Fruit fly (Drosophila melanogaster): ENCODE measurements around the gene CG14102.
"Not testable (repeated sequence)": the region's sequence is repeated elsewhere in the genome, so short reads cannot be mapped to it uniquely, and the experiment has no call there.

CG14102 gene

DNA sequence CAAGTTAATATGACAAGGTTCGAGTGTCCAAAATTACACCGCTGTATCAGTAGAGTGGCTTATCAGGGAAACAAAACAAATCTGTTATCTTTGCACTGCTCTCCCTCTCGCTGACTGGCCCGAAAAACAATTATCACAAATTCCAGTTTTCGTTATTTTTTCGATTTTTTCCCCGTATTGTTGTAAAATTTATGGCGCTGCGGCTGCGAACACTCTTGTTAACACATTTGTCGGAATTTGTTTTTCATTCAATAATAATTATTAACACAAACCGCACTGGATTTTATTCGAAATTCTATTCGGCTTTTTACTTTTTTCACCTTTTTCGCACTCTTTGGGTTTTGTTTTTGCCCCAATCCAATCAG is 10.5 kb downstream of the CG14102 start:
- TF ChIP-seq Jra (GFP tag; optimal IDR thresholded peaks at IDR 0.05) (no peak), CrebA (GFP tag; optimal IDR thresholded peaks at IDR 0.05; ENCODE audit: borderline replicate concordance) (no peak), Rel (GFP tag; optimal IDR thresholded peaks at IDR 0.05) (no peak), Rel (tag; optimal IDR thresholded peaks at IDR 0.05) (peak; percentile 51)

DNA sequence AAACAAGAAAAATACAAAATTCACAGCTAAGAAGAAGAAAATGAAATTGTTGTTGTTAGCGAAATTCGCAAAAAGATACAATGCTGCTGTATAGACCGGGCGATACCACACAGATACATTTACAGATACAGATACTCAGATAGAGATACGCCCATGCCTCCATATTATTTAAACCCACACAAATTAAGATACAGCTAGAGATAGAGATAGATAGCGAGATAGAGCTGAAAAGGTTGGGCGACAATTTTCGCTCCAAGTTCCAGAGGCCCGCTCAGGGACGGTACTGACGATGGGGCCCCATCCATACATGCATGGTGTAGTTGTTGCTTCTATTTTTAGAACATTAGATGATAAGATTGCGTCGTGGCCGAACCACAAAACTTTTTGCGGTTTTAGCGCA is 13.5 kb downstream of the CG14102 start:
- TF ChIP-seq Hr83 (GFP tag; optimal IDR thresholded peaks at IDR 0.05; ENCODE audit: poor library complexity, severe bottlenecking), result peak; percentile 28
- no peak for TF ChIP-seq N (GFP tag; optimal IDR thresholded peaks at IDR 0.05)

DNA sequence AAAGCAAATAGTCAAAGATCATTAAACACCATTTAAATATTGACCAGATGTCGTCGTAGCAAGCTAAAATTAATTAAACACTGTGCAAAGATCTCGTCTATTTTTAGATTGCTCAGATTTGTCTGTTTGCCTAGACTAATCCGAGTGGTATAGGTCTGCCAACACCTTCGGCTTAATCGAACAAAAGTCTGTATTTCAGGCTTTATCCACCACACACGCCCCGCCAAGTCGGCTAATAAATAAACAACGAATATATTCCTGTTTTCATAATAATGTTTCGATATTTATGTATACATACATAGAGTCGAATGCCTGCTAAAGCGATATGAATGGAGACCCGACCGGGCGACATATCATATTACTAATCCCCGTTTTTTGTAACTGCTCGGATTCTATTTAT is 22.6 kb downstream of the CG14102 start:
- TF ChIP-seq HLH106 (tag; optimal IDR thresholded peaks at IDR 0.05) (no peak), pan (optimal IDR thresholded peaks at IDR 0.05) (no peak), Hr78 (GFP tag; optimal IDR thresholded peaks at IDR 0.05) (no peak), GATAd (GFP tag; optimal IDR thresholded peaks at IDR 0.05) (no peak), Hr83 (GFP tag; optimal IDR thresholded peaks at IDR 0.05; ENCODE audit: poor library complexity, severe bottlenecking) (no peak), OdsH (GFP tag; optimal IDR thresholded peaks at IDR 0.05) (no peak), h (GFP tag; optimal IDR thresholded peaks at IDR 0.05) (no peak), CG32264 (GFP tag; optimal IDR thresholded peaks at IDR 0.05) (no peak), br (GFP tag; optimal IDR thresholded peaks at IDR 0.05) (no peak), sage (GFP tag; optimal IDR thresholded peaks at IDR 0.05) (no peak), Hnf4 (GFP tag; optimal IDR thresholded peaks at IDR 0.05) (no peak), Mio (GFP tag; optimal IDR thresholded peaks at IDR 0.05) (no peak), Dfd (GFP tag; optimal IDR thresholded peaks at IDR 0.05) (no peak), lola (GFP tag; optimal IDR thresholded peaks at IDR 0.05) (no peak), N (GFP tag; optimal IDR thresholded peaks at IDR 0.05) (no peak), Sp1 (GFP tag; optimal IDR thresholded peaks at IDR 0.05) (no peak), Myc (optimal IDR thresholded peaks at IDR 0.05) (no peak), dmrt93B (GFP tag; optimal IDR thresholded peaks at IDR 0.05) (no peak), Dif (GFP tag; optimal IDR thresholded peaks at IDR 0.05; ENCODE audit: partially characterized antibody) (no peak), usp (GFP tag; optimal IDR thresholded peaks at IDR 0.05) (no peak)

DNA sequence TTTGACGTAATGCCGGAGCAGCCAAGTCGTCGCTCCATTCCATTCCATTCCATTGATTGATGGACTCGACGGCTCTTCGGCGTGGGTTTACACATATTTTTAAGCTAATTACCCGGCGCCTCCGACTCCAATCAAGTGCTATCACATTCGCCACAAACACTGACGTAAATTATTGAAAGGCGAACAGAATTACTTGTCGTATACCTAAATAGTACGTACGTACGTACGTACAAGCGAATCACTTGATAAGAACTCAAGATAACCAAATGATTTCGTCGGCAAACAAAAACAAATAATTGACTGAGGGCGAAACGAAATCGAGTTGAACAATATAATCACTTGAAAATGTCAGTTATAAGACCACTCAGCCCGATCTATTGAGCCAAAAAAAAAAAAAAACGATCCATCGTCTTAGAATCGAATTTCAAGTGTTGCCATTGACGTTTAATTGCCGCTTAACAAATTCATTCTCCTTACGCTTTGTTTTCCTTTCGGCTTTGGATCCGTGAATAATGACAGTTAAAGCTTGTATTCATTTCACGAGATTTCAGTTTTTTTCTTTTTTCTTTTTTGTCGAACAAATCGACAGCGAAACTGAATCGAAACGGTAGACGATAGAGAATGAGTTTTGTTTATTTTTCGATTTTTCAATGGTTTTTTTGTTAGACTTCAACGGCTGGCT is 23.7 kb downstream of the CG14102 start:
- no peak for TF ChIP-seq Rel (GFP tag; optimal IDR thresholded peaks at IDR 0.05)
- peak; percentile 24 for TF ChIP-seq Rel (tag; optimal IDR thresholded peaks at IDR 0.05)
- TF ChIP-seq dsf (GFP tag; optimal IDR thresholded peaks at IDR 0.05; ENCODE audit: borderline replicate concordance), result no peak
- TF ChIP-seq CrebA (GFP tag; optimal IDR thresholded peaks at IDR 0.05; ENCODE audit: borderline replicate concordance), result peak; percentile 36
- TF ChIP-seq h (GFP tag; optimal IDR thresholded peaks at IDR 0.05), result peak; percentile 11
- TF ChIP-seq fru (GFP tag; optimal IDR thresholded peaks at IDR 0.05), result no peak
- no peak for TF ChIP-seq Abd-B (GFP tag; optimal IDR thresholded peaks at IDR 0.05)
- TF ChIP-seq Mio (GFP tag; optimal IDR thresholded peaks at IDR 0.05), result no peak
- TF ChIP-seq woc (GFP tag; optimal IDR thresholded peaks at IDR 0.05), result no peak
- no peak for TF ChIP-seq Dif (GFP tag; optimal IDR thresholded peaks at IDR 0.05; ENCODE audit: partially characterized antibody)
- no peak for TF ChIP-seq jim (GFP tag; optimal IDR thresholded peaks at IDR 0.05)
- peak; percentile 34 for TF ChIP-seq tai (GFP tag; optimal IDR thresholded peaks at IDR 0.05)
- no peak for TF ChIP-seq Hr78 (GFP tag; optimal IDR thresholded peaks at IDR 0.05)
- TF ChIP-seq lola (GFP tag; optimal IDR thresholded peaks at IDR 0.05), result no peak
- TF ChIP-seq N (GFP tag; optimal IDR thresholded peaks at IDR 0.05), result no peak
- peak; percentile 28 for TF ChIP-seq brk (GFP tag; optimal IDR thresholded peaks at IDR 0.05)
- no peak for TF ChIP-seq Sp1 (GFP tag; optimal IDR thresholded peaks at IDR 0.05)
- peak; percentile 66 for TF ChIP-seq Vsx2 (GFP tag; optimal IDR thresholded peaks at IDR 0.05; ENCODE audit: partially characterized antibody)

DNA sequence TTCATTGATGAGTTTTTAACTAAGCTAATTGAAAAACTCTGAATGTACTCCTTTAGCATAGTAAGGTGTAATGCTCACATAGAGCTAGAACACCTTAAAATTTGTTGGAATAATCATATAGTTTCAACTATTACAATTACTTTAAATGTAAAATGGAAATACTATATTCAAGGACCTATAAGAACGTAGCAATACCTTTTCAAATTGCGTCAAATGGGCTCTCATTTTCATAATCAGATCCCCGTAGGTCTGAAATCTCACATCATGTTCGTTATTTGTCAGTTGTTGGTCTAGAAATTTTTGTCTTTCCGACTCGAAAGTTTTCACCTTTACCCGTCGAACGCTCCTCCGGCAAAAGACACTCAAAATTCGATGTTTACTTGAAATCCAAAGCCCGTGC is 41.0 kb downstream of the CG14102 start, which contains the start of gene Vtld:
Gene Vtld (plus strand): TSS at position 301 of the 400 bp plus-strand sequence.
- not testable (repeated sequence) for TF ChIP-seq Hr83 (GFP tag; optimal IDR thresholded peaks at IDR 0.05; ENCODE audit: poor library complexity, severe bottlenecking); Rel (GFP tag; optimal IDR thresholded peaks at IDR 0.05); Rel (tag; optimal IDR thresholded peaks at IDR 0.05); HLH106 (tag; optimal IDR thresholded peaks at IDR 0.05)
